Fruit fly (Drosophila melanogaster): ENCODE measurements around the gene Ca-beta.

DNA sequence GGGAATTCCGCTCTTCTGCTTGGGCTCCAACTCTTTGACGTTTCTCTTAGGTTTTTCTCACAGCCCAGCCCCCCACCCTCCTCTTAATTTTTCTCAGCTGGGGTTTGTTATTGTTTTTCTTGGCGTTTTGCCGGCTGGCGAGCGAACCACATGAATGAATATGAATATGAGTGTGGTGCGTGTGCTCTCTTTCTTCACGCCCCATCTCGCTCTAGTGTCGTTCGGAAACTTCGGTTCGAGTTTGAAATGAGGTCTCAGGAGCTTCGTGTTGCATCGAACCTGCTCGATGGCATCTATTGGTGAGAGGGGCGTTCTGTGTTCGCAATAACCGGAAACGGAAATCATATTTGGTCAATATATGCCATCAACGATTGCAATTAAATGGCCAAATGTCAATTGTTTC lies 18.0 kb upstream of the Ca-beta start:
- no peak for TF ChIP-seq fd96Ca (GFP tag; IDR thresholded peaks at IDR 0.05)
- no peak for TF ChIP-seq CG9948 (tag; optimal IDR thresholded peaks at IDR 0.05)
- TF ChIP-seq CG10348 (GFP tag; IDR thresholded peaks at IDR 0.05) = no peak
- no peak for TF ChIP-seq rn (GFP tag; IDR thresholded peaks at IDR 0.05)
- TF ChIP-seq CG32121 (GFP tag; IDR thresholded peaks at IDR 0.05) = no peak
- no peak for TF ChIP-seq Snoo (tag; optimal IDR thresholded peaks at IDR 0.05)
- no peak for TF ChIP-seq gl (tag; optimal IDR thresholded peaks at IDR 0.05)
- no peak for TF ChIP-seq Pif1B (GFP tag; optimal IDR thresholded peaks at IDR 0.05)
- TF ChIP-seq EcR (GFP tag; optimal IDR thresholded peaks at IDR 0.05) = no peak
- TF ChIP-seq CG13204 (GFP tag; optimal IDR thresholded peaks at IDR 0.05) = no peak
- TF ChIP-seq CG14655 (GFP tag; optimal IDR thresholded peaks at IDR 0.05) = peak; percentile 10
- peak; percentile 58; the same call in 2 of the 3 replicates for TF ChIP-seq CG4496 (GFP tag; IDR thresholded peaks at IDR 0.05)
